Worm (Caenorhabditis elegans): Measurements from ENCODE around the gene C45H4.13.
A peak's percentile ranks its signal among the peaks of the same experiment; 100 is the strongest.

The C45H4.13 gene

DNA sequence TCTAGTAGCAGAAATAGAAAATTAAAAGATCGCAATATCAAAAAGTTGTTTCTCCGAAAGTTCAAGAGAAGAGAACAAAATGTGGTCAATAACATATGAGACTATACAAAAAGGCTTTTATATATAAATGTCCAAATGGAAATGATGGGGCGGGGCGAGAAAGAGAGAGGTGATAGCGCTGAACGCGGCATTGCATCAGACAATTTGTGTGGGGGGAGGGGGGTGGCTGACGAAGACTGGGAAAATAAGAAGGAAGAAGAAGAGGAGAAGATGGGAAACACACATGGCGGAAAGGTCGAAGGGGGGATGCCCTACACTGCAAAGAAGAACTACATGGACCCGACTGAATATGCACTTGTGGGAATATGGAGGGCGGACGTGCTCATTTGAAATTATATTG, 15.5 kb downstream of the C45H4.13 start (continued):
- TF ChIP-seq Y53F4B.3 (GFP tag; IDR thresholded peaks at IDR 0.05) = no peak
- no peak for TF ChIP-seq nhr-90 (tag; optimal IDR thresholded peaks at IDR 0.05)
- TF ChIP-seq mcd-1 (GFP tag; IDR thresholded peaks at IDR 0.05) = no peak
- TF ChIP-seq nhr-80 (tag; optimal IDR thresholded peaks at IDR 0.05) = peak; percentile 36
- no peak for TF ChIP-seq ztf-28 (GFP tag; IDR thresholded peaks at IDR 0.05)
- no peak for TF ChIP-seq ama-1 (optimal IDR thresholded peaks at IDR 0.05)
- TF ChIP-seq ama-1 (GFP tag; optimal IDR thresholded peaks at IDR 0.05) = no peak
- TF ChIP-seq B0019.2 (GFP tag; conservative IDR thresholded peaks at IDR 0.05) = no peak
- no peak for TF ChIP-seq Y95B8A.8 (GFP tag; IDR thresholded peaks at IDR 0.05)
- TF ChIP-seq athp-1 (tag; optimal IDR thresholded peaks at IDR 0.05) = no peak
- no peak for TF ChIP-seq bed-2 (GFP tag; IDR thresholded peaks at IDR 0.05)
- TF ChIP-seq F23B12.7 (tag; optimal IDR thresholded peaks at IDR 0.05; ENCODE audit: insufficient read depth) = no peak
- no peak for TF ChIP-seq unc-130 (GFP tag; optimal IDR thresholded peaks at IDR 0.05)
- TF ChIP-seq efl-1 (GFP tag; optimal IDR thresholded peaks at IDR 0.05) = no peak
- TF ChIP-seq C06A6.2 (GFP tag; conservative IDR thresholded peaks at IDR 0.05) = no peak
- TF ChIP-seq aptf-2 (GFP tag; conservative IDR thresholded peaks at IDR 0.05) = no peak
- no peak for TF ChIP-seq bed-1 (GFP tag; IDR thresholded peaks at IDR 0.05)
- no peak for TF ChIP-seq nfyb-1 (GFP tag; IDR thresholded peaks at IDR 0.05)
- TF ChIP-seq B0261.1 (tag; optimal IDR thresholded peaks at IDR 0.05) = no peak
- no peak for TF ChIP-seq nhr-27 (tag; optimal IDR thresholded peaks at IDR 0.05)
- TF ChIP-seq dox-1 (GFP tag; IDR thresholded peaks at IDR 0.05) = peak; percentile 49; the same call in 1 of the 2 replicates
- no peak for TF ChIP-seq sdz-38 (tag; optimal IDR thresholded peaks at IDR 0.05)
- TF ChIP-seq D2030.7 (GFP tag; IDR thresholded peaks at IDR 0.05) = no peak
- TF ChIP-seq madf-8 (GFP tag; conservative IDR thresholded peaks at IDR 0.05) = no peak
- TF ChIP-seq mxl-1 (tag; optimal IDR thresholded peaks at IDR 0.05) = no peak
- TF ChIP-seq mes-4 (tag; optimal IDR thresholded peaks at IDR 0.05) = no peak
- TF ChIP-seq ets-4 (GFP tag; optimal IDR thresholded peaks at IDR 0.05) = no peak
- no peak for TF ChIP-seq snpc-3.4 (tag; optimal IDR thresholded peaks at IDR 0.05)
- TF ChIP-seq lir-1 (GFP tag; conservative IDR thresholded peaks at IDR 0.05) = no peak

DNA sequence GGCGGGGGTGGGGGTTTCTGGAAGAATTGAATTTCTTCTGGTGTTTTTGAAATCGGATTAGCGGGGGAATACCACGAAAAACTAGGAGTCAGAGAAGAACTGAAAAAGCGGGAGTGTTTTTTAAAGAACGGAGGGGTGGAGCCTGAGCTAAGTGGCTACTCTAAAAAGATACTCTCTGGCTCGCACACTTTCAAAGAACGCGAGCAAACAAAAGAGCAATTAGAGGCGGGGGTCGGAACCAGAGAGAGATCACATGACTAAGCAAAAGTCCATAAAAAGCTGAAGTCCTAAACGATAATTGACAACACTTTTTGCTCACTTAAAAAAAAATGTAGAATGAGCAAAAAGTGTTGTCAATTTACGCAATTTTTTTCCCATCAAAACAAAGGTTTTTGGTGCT, 16.4 kb downstream of the C45H4.13 start:
- TF ChIP-seq lin-35 (GFP tag; optimal IDR thresholded peaks at IDR 0.05) (peak in 1 of 3 experiments; percentile 9), F57C9.4 (tag; optimal IDR thresholded peaks at IDR 0.05) (no peak), rec-8 (tag; optimal IDR thresholded peaks at IDR 0.05) (no peak), snpc-1.3 (tag; optimal IDR thresholded peaks at IDR 0.05; ENCODE audit: insufficient read depth) (no peak)

DNA sequence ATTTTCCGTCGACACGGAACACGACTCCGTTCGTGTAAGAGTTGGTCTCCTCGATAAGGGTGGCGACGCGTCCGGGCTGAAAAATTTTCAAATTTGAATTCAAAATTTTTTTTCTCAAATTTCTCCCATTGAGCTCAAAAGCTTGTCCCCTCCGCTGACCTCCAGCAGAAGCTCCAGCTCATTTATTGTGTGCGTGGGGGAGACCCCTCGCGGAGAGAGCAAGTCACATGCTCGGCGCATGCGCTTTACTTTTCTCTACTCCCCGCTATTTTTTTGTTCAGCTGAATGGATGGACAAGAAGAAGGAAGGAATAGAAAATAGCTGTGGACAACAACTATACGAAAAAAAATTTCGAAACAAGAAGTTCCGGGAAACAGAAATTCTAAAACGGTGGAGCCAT, 17.3 kb downstream of the C45H4.13 start:
- TF ChIP-seq ceh-27 (GFP tag; optimal IDR thresholded peaks at IDR 0.05) = peak; percentile 43
- TF ChIP-seq zfh-2 (GFP tag; conservative IDR thresholded peaks at IDR 0.05) = peak; percentile 84
- no peak for TF ChIP-seq snpc-4 (GFP tag; optimal IDR thresholded peaks at IDR 0.05)
- TF ChIP-seq snpc-4 (tag; optimal IDR thresholded peaks at IDR 0.05) = peak in 1 of 4 experiments; percentile 13
- no peak for TF ChIP-seq cebp-1 (GFP tag; IDR thresholded peaks at IDR 0.05)
- TF ChIP-seq cebp-1 (tag; optimal IDR thresholded peaks at IDR 0.05) = peak; percentile 74
- peak; percentile 41 for TF ChIP-seq chd-7 (tag; optimal IDR thresholded peaks at IDR 0.05)
- TF ChIP-seq F57C9.4 (tag; optimal IDR thresholded peaks at IDR 0.05) = no peak
- TF ChIP-seq lin-40 (tag; optimal IDR thresholded peaks at IDR 0.05) = peak; percentile 21
- TF ChIP-seq mcd-1 (GFP tag; IDR thresholded peaks at IDR 0.05) = 0 out of 2 replicates have a peak, but pooled peaks have one; percentile 41
- peak; percentile 31; the same call in 1 of the 2 replicates for TF ChIP-seq egrh-3 (GFP tag; IDR thresholded peaks at IDR 0.05)
- no peak for TF ChIP-seq pha-4 (tag; optimal IDR thresholded peaks at IDR 0.05)
- peak; percentile 45 for TF ChIP-seq atf-7 (tag; optimal IDR thresholded peaks at IDR 0.05)
- TF ChIP-seq lin-35 (GFP tag; optimal IDR thresholded peaks at IDR 0.05) = peak in 1 of 3 experiments; percentile 80
- TF ChIP-seq dox-1 (GFP tag; IDR thresholded peaks at IDR 0.05) = peak; percentile 42; the same call in 1 of the 2 replicates
- TF ChIP-seq hmg-1.2 (GFP tag; IDR thresholded peaks at IDR 0.05) = peak; percentile 37; the same call in 1 of the 2 replicates
- no peak for TF ChIP-seq sptf-2 (GFP tag; optimal IDR thresholded peaks at IDR 0.05)
- TF ChIP-seq mes-4 (tag; optimal IDR thresholded peaks at IDR 0.05) = no peak
- peak; percentile 57 for TF ChIP-seq K11D2.4 (GFP tag; IDR thresholded peaks at IDR 0.05)
- peak; percentile 70 for TF ChIP-seq K12H6.12 (tag; optimal IDR thresholded peaks at IDR 0.05)
